Worm (Caenorhabditis elegans) whole organism, early embryonic: ENCODE results near the gene cka-1.

Experiments
- B0310.2 ChIP-seq: sonication (generic microtip); optimal IDR thresholded peaks from 2 replicates; lab custom pipeline; 2016; ENCODE audit warnings: mild to moderate bottlenecking, missing genetic modification characterization, missing compliant biosample characterization
- F13C5.2 ChIP-seq: sonication (generic microtip); optimal IDR thresholded peaks from 2 replicates; lab custom pipeline; 2017; ENCODE audit warnings: mild to moderate bottlenecking, missing genetic modification characterization, inconsistent platforms, missing compliant biosample characterization
- aly-1 ChIP-seq: sonication (generic microtip); optimal IDR thresholded peaks from 2 replicates; lab custom pipeline; 2016; ENCODE audit warnings: missing genetic modification characterization, missing compliant biosample characterization
- ama-1 ChIP-seq: fragments of 150-350 bp; optimal IDR thresholded peaks from 2 replicates; lab custom pipeline; 2014
- ceh-13 ChIP-seq: fragments of 200-800 bp; sonication (Bioruptor generic); optimal IDR thresholded peaks from 2 replicates; lab custom pipeline; 2018; ENCODE audit warnings: mild to moderate bottlenecking, missing genetic modification characterization, missing compliant biosample characterization
- ceh-36 ChIP-seq: sonication (generic microtip); optimal IDR thresholded peaks from 2 replicates; lab custom pipeline; 2016; ENCODE audit warnings: missing genetic modification characterization, inconsistent platforms, missing compliant biosample characterization
- ets-7 ChIP-seq: sonication (generic microtip); optimal IDR thresholded peaks from 2 replicates; lab custom pipeline; 2016; ENCODE audit warnings: missing genotype, missing genetic modification characterization, missing compliant biosample characterization
- flt-1 ChIP-seq: fragments of 200-800 bp; sonication (Bioruptor generic); IDR thresholded peaks from 2 replicates; pipeline ENCODE4 v1.3.6; 2022; ENCODE audit warnings: missing genetic modification characterization, missing compliant biosample characterization
- hmbx-1 ChIP-seq: sonication (generic microtip); optimal IDR thresholded peaks from 2 replicates; lab custom pipeline; 2016; ENCODE audit warnings: mild to moderate bottlenecking, missing genetic modification characterization, missing compliant biosample characterization
- hmg-4 ChIP-seq: fragments of 200-800 bp; sonication (Bioruptor generic); optimal IDR thresholded peaks from 2 replicates; lab custom pipeline; 2018; ENCODE audit warnings: mild to moderate bottlenecking, missing genetic modification characterization, missing compliant biosample characterization
- hnd-1 ChIP-seq: sonication (generic microtip); optimal IDR thresholded peaks from 2 replicates; lab custom pipeline; 2016; ENCODE audit warnings: missing genetic modification characterization, missing compliant biosample characterization
- pes-1 ChIP-seq: fragments of 200-800 bp; sonication (Bioruptor generic); IDR thresholded peaks from 2 replicates; pipeline ENCODE4 v1.3.6; 2022; ENCODE audit warnings: missing genetic modification reagents, missing genetic modification characterization, missing compliant biosample characterization
- scrt-1 ChIP-seq: fragments of 200-800 bp; sonication (Bioruptor generic); IDR thresholded peaks from 2 replicates; pipeline ENCODE4 v1.3.6; 2022; ENCODE audit warnings: missing genetic modification characterization, missing compliant biosample characterization
- sea-1 ChIP-seq: fragments of 200-800 bp; sonication (Bioruptor generic); conservative IDR thresholded peaks from 2 replicates; pipeline ENCODE4 v1.3.6; 2022; ENCODE audit warnings: missing genetic modification characterization, missing compliant biosample characterization
- tbx-11 ChIP-seq: fragments of 200-800 bp; sonication (Bioruptor generic); IDR thresholded peaks from 2 replicates; pipeline ENCODE4 v1.3.6; 2022; ENCODE audit warnings: missing genetic modification characterization, missing compliant biosample characterization
- tbx-37 ChIP-seq: fragments of 200-800 bp; sonication (Bioruptor generic); conservative IDR thresholded peaks from 2 replicates; pipeline ENCODE4 v1.3.6; 2022; ENCODE audit warnings: missing genetic modification reagents, missing genetic modification characterization, missing compliant biosample characterization
- tra-4 ChIP-seq: sonication (generic microtip); optimal IDR thresholded peaks from 2 replicates; lab custom pipeline; 2017; ENCODE audit warnings: missing genetic modification characterization, missing compliant biosample characterization

Gene cka-1

ce11 chrIV:9709887-9710286 lies 27.5 kb downstream of the cka-1 start, which contains the start of gene nhr-38:
TSS of gene nhr-38 (plus strand) at chrIV:9710187.
- no peak for TF ChIP-seq F13C5.2
- TF ChIP-seq ceh-36: no peak

- TF ChIP-seq ceh-36 (no peak), tbx-37 (GFP tag; lab: Robert Waterston, UW) (no peak), B0310.2 (no peak), flt-1 (GFP tag; lab: Robert Waterston, UW) (no peak), hmbx-1 (tag; lab: Kevin White, UChicago) (no peak), sea-1 (GFP tag; lab: Robert Waterston, UW) (no peak), scrt-1 (GFP tag; lab: Robert Waterston, UW) (no peak), ama-1 (lab: Kevin White, UChicago) (no peak), tra-4 (tag; lab: Kevin White, UChicago) (no peak), aly-1 (tag; lab: Kevin White, UChicago) (no peak), F13C5.2 (no peak), pes-1 (GFP tag; lab: Robert Waterston, UW) (no peak), tbx-11 (GFP tag; lab: Robert Waterston, UW) (no peak), hnd-1 (tag; lab: Kevin White, UChicago) (no peak), hmg-4 (no peak), ets-7 (tag; lab: Kevin White, UChicago) (no peak), ceh-13 (GFP tag; lab: Kevin White, UChicago) (no peak)
These were observed 28.2 kb downstream of the cka-1 start, which contains the start of gene ant-1.3 for ce11 chrIV:9709205-9709604. TSS of gene ant-1.3 (minus strand) at chrIV:9709305.

ce11 chrIV:9706704-9707197 lies 30.7 kb downstream of the cka-1 start, which contains the start of the genes dcaf-1 and dph-3:
TSS of gene dcaf-1 (minus strand) at chrIV:9706723.
TSS of gene dph-3 (plus strand) at chrIV:9707147.
- no peak for TF ChIP-seq aly-1 (tag; lab: Kevin White, UChicago)
- TF ChIP-seq flt-1 (GFP tag; lab: Robert Waterston, UW): no peak
- no peak for TF ChIP-seq ama-1 (lab: Kevin White, UChicago)
- TF ChIP-seq F13C5.2: no peak
- no peak for TF ChIP-seq ceh-13 (GFP tag; lab: Kevin White, UChicago)
- no peak for TF ChIP-seq scrt-1 (GFP tag; lab: Robert Waterston, UW)
- no peak for TF ChIP-seq tbx-37 (GFP tag; lab: Robert Waterston, UW)
- TF ChIP-seq B0310.2: no peak
- TF ChIP-seq tra-4 (tag; lab: Kevin White, UChicago): no peak

- no peak for TF ChIP-seq ama-1 (lab: Kevin White, UChicago)
- TF ChIP-seq tbx-37 (GFP tag; lab: Robert Waterston, UW): no peak
These were observed 38.4 kb downstream of the cka-1 start for ce11 chrIV:9699062-9699461.

- TF ChIP-seq ceh-13 (GFP tag; lab: Kevin White, UChicago) (no peak), F13C5.2 (no peak), tbx-37 (GFP tag; lab: Robert Waterston, UW) (no peak), ets-7 (tag; lab: Kevin White, UChicago) (no peak), hnd-1 (tag; lab: Kevin White, UChicago) (no peak)
These were observed 39.6 kb downstream of the cka-1 start for ce11 chrIV:9697869-9698268.

- TF ChIP-seq hnd-1 (tag; lab: Kevin White, UChicago): no peak
- no peak for TF ChIP-seq scrt-1 (GFP tag; lab: Robert Waterston, UW)
- no peak for TF ChIP-seq ceh-13 (GFP tag; lab: Kevin White, UChicago)
- no peak for TF ChIP-seq hmg-4
- no peak for TF ChIP-seq sea-1 (GFP tag; lab: Robert Waterston, UW)
- no peak for TF ChIP-seq aly-1 (tag; lab: Kevin White, UChicago)
- TF ChIP-seq tbx-11 (GFP tag; lab: Robert Waterston, UW): no peak
- TF ChIP-seq tbx-37 (GFP tag; lab: Robert Waterston, UW): no peak
- TF ChIP-seq tra-4 (tag; lab: Kevin White, UChicago): no peak
- TF ChIP-seq hmbx-1 (tag; lab: Kevin White, UChicago): no peak
- no peak for TF ChIP-seq ama-1 (lab: Kevin White, UChicago)
- no peak for TF ChIP-seq pes-1 (GFP tag; lab: Robert Waterston, UW)
- TF ChIP-seq B0310.2: no peak
- no peak for TF ChIP-seq F13C5.2
- no peak for TF ChIP-seq ceh-36
- no peak for TF ChIP-seq ets-7 (tag; lab: Kevin White, UChicago)
- TF ChIP-seq flt-1 (GFP tag; lab: Robert Waterston, UW): no peak
These were observed 40.9 kb downstream of the cka-1 start for ce11 chrIV:9696513-9696912.

ce11 chrIV:9692874-9693273 lies 44.5 kb downstream of the cka-1 start, which contains the start of gene twk-9:
TSS of gene twk-9 (plus strand) at chrIV:9693174.
- no peak for TF ChIP-seq ceh-36
- TF ChIP-seq tbx-11 (GFP tag; lab: Robert Waterston, UW): no peak
- no peak for TF ChIP-seq pes-1 (GFP tag; lab: Robert Waterston, UW)
- no peak for TF ChIP-seq tbx-37 (GFP tag; lab: Robert Waterston, UW)
- no peak for TF ChIP-seq B0310.2
- no peak for TF ChIP-seq scrt-1 (GFP tag; lab: Robert Waterston, UW)
- no peak for TF ChIP-seq ets-7 (tag; lab: Kevin White, UChicago)
- TF ChIP-seq hmg-4: no peak
- no peak for TF ChIP-seq ceh-13 (GFP tag; lab: Kevin White, UChicago)
- TF ChIP-seq sea-1 (GFP tag; lab: Robert Waterston, UW): no peak
- no peak for TF ChIP-seq F13C5.2
- TF ChIP-seq hnd-1 (tag; lab: Kevin White, UChicago): no peak
- no peak for TF ChIP-seq aly-1 (tag; lab: Kevin White, UChicago)
- TF ChIP-seq ama-1 (lab: Kevin White, UChicago): no peak
- TF ChIP-seq tra-4 (tag; lab: Kevin White, UChicago): no peak
- TF ChIP-seq hmbx-1 (tag; lab: Kevin White, UChicago): no peak
- TF ChIP-seq flt-1 (GFP tag; lab: Robert Waterston, UW): no peak

ce11 chrIV:9690644-9691043 lies 46.8 kb downstream of the cka-1 start, which contains the start of gene sdz-36:
TSS of gene sdz-36 (plus strand) at chrIV:9690944.
- TF ChIP-seq ama-1 (lab: Kevin White, UChicago) (no peak), hnd-1 (tag; lab: Kevin White, UChicago) (no peak), tra-4 (tag; lab: Kevin White, UChicago) (no peak), pes-1 (GFP tag; lab: Robert Waterston, UW) (no peak), ets-7 (tag; lab: Kevin White, UChicago) (no peak), ceh-36 (no peak), flt-1 (GFP tag; lab: Robert Waterston, UW) (no peak), F13C5.2 (no peak), ceh-13 (GFP tag; lab: Kevin White, UChicago) (no peak)
